Fruit fly (Drosophila melanogaster) whole organism, embryonic: ENCODE results near the gene CG33258.

Source experiments
- Asciz ChIP-seq: fragments of 200-800 bp; sonication (Bioruptor generic); optimal IDR thresholded peaks from 2 replicates; lab custom pipeline; 2017; ENCODE audit warnings: missing biosample characterization, mild to moderate bottlenecking, missing genetic modification characterization, missing genetic modification reagents
- CG1024 ChIP-seq: fragments of 200-800 bp; sonication (Bioruptor generic); IDR thresholded peaks from 2 replicates; pipeline ENCODE4 v1.3.6; 2022; ENCODE audit warnings: missing biosample characterization, missing genetic modification characterization
- CG10565 ChIP-seq: fragments of 200-800 bp; sonication (Bioruptor generic); optimal IDR thresholded peaks from 3 replicates; lab custom pipeline; 2016; ENCODE audit warnings: missing biosample characterization, mild to moderate bottlenecking, missing genetic modification characterization
- CG11696 ChIP-seq: fragments of 200-800 bp; sonication (Bioruptor generic); IDR thresholded peaks from 2 replicates; pipeline ENCODE4 v1.3.6; 2022; ENCODE audit warnings: missing biosample characterization, missing genetic modification characterization
- CG12236 ChIP-seq: fragments of 200-800 bp; sonication (Bioruptor generic); optimal IDR thresholded peaks from 2 replicates; lab custom pipeline; 2016; ENCODE audit warnings: missing biosample characterization, missing genetic modification characterization
- CG12942 ChIP-seq: fragments of 200-800 bp; sonication (Bioruptor generic); optimal IDR thresholded peaks from 3 replicates; lab custom pipeline; 2016; ENCODE audit warnings: missing biosample characterization, missing genetic modification characterization
- CG15269 ChIP-seq: fragments of 200-800 bp; sonication (Bioruptor generic); optimal IDR thresholded peaks from 2 replicates; lab custom pipeline; 2018; ENCODE audit warnings: missing biosample characterization, mild to moderate bottlenecking, missing genetic modification characterization, moderate library complexity
- CG1647 ChIP-seq: fragments of 200-800 bp; sonication (Bioruptor generic); optimal IDR thresholded peaks from 3 replicates; lab custom pipeline; 2016; ENCODE audit warnings: missing biosample characterization, missing genetic modification characterization
- CG17186 ChIP-seq: fragments of 200-800 bp; sonication (Bioruptor generic); optimal IDR thresholded peaks from 3 replicates; lab custom pipeline; 2017; ENCODE audit warnings: missing biosample characterization, missing genetic modification reagents, missing genetic modification characterization
- CG17361 ChIP-seq: fragments of 200-800 bp; sonication (Bioruptor generic); IDR thresholded peaks from 3 replicates; pipeline ENCODE4 v1.3.6; 2022; ENCODE audit warnings: missing biosample characterization, missing genetic modification characterization
- CG2116 ChIP-seq: fragments of 200-800 bp; sonication (Bioruptor generic); optimal IDR thresholded peaks from 3 replicates; lab custom pipeline; 2018; ENCODE audit warnings: missing biosample characterization, mild to moderate bottlenecking, missing genetic modification characterization
- CG2678 ChIP-seq: fragments of 200-800 bp; sonication (Bioruptor generic); optimal IDR thresholded peaks from 3 replicates; lab custom pipeline; 2019; ENCODE audit warnings: missing biosample characterization, mild to moderate bottlenecking, missing genetic modification characterization, moderate library complexity
- CG30403 ChIP-seq: fragments of 200-800 bp; sonication (Bioruptor generic); optimal IDR thresholded peaks from 3 replicates; lab custom pipeline; 2016; ENCODE audit warnings: missing biosample characterization, missing genetic modification characterization
- CG31224 ChIP-seq: fragments of 200-800 bp; sonication (Bioruptor generic); IDR thresholded peaks from 2 replicates; pipeline ENCODE4 v1.3.6; 2022; ENCODE audit warnings: missing biosample characterization, missing genetic modification characterization
- CG32532 ChIP-seq: fragments of 200-800 bp; sonication (Bioruptor generic); IDR thresholded peaks from 2 replicates; pipeline ENCODE4 v1.3.6; 2022; ENCODE audit warnings: missing biosample characterization, missing genetic modification characterization
- CG42726 ChIP-seq: fragments of 200-800 bp; sonication (Bioruptor generic); IDR thresholded peaks from 2 replicates; pipeline ENCODE4 v1.3.6; 2022; ENCODE audit warnings: missing biosample characterization, missing genetic modification characterization; ENCODE audit not compliant: partially characterized antibody
- CG9817 ChIP-seq: fragments of 200-800 bp; sonication (Bioruptor generic); optimal IDR thresholded peaks from 2 replicates; lab custom pipeline; 2018; ENCODE audit warnings: missing biosample characterization, mild to moderate bottlenecking, missing genetic modification characterization, moderate library complexity
- CG9876 ChIP-seq: fragments of 200-800 bp; sonication (Bioruptor generic); optimal IDR thresholded peaks from 2 replicates; lab custom pipeline; 2016; ENCODE audit warnings: missing biosample characterization, missing genetic modification characterization
- Camta ChIP-seq: fragments of 200-800 bp; sonication (Bioruptor generic); optimal IDR thresholded peaks from 2 replicates; lab custom pipeline; 2016; ENCODE audit warnings: missing biosample characterization, missing genetic modification characterization
- Chrac-16 ChIP-seq: fragments of 200-800 bp; sonication (Bioruptor generic); optimal IDR thresholded peaks from 3 replicates; lab custom pipeline; 2016; ENCODE audit warnings: missing biosample characterization, missing genetic modification characterization
- D19A ChIP-seq: fragments of 200-800 bp; optimal IDR thresholded peaks from 3 replicates; lab custom pipeline; 2019; ENCODE audit warnings: missing biosample characterization, mild to moderate bottlenecking, missing genetic modification characterization, moderate library complexity
- Doc2 ChIP-seq: fragments of 200-800 bp; sonication (Bioruptor generic); IDR thresholded peaks from 2 replicates; pipeline ENCODE4 v1.3.6; 2022; ENCODE audit warnings: missing biosample characterization, missing genetic modification characterization
- Elba2 ChIP-seq: fragments of 200-800 bp; sonication (Bioruptor generic); optimal IDR thresholded peaks from 3 replicates; lab custom pipeline; 2016; ENCODE audit warnings: missing biosample characterization, missing genetic modification characterization
- Ets97D ChIP-seq: fragments of 200-800 bp; sonication (Bioruptor generic); optimal IDR thresholded peaks from 3 replicates; lab custom pipeline; 2016; ENCODE audit warnings: missing biosample characterization, missing genetic modification characterization
- Fer3 ChIP-seq: fragments of 200-800 bp; sonication (Bioruptor generic); optimal IDR thresholded peaks from 2 replicates; lab custom pipeline; 2018; ENCODE audit warnings: missing biosample characterization, mild to moderate bottlenecking, missing genetic modification characterization, moderate library complexity
- GATAe ChIP-seq: fragments of 200-800 bp; sonication (Bioruptor generic); conservative IDR thresholded peaks from 2 replicates; pipeline ENCODE4 v1.3.6; 2022; ENCODE audit warnings: missing biosample characterization, missing genetic modification characterization
- Hmx ChIP-seq: fragments of 200-800 bp; sonication (Bioruptor generic); optimal IDR thresholded peaks from 2 replicates; lab custom pipeline; 2016; ENCODE audit warnings: missing biosample characterization, missing genetic modification characterization
- MTF-1 ChIP-seq: fragments of 200-800 bp; sonication (Bioruptor generic); optimal IDR thresholded peaks from 2 replicates; lab custom pipeline; 2018; ENCODE audit warnings: missing biosample characterization, mild to moderate bottlenecking, missing genetic modification characterization, borderline replicate concordance
- Mrtf ChIP-seq: fragments of 200-800 bp; sonication (Bioruptor generic); IDR thresholded peaks from 3 replicates; pipeline ENCODE4 v1.3.6; 2022; ENCODE audit warnings: missing biosample characterization, missing genetic modification characterization
- Nf-YA ChIP-seq: fragments of 200-800 bp; sonication (Bioruptor generic); IDR thresholded peaks from 2 replicates; pipeline ENCODE4 v1.3.6; 2022; ENCODE audit warnings: missing biosample characterization, missing genetic modification characterization
- Taf1 ChIP-seq: fragments of 200-800 bp; sonication (Bioruptor generic); IDR thresholded peaks from 2 replicates; pipeline ENCODE4 v1.3.6; 2022; ENCODE audit warnings: missing biosample characterization, missing genetic modification characterization
- abd-A ChIP-seq: fragments of 200-800 bp; sonication (Bioruptor generic); optimal IDR thresholded peaks from 3 replicates; lab custom pipeline; 2019; ENCODE audit warnings: missing biosample characterization, mild to moderate bottlenecking, missing genetic modification characterization, moderate library complexity
- ash1 ChIP-seq: fragments of 200-800 bp; sonication (Bioruptor generic); optimal IDR thresholded peaks from 2 replicates; lab custom pipeline; 2018; ENCODE audit warnings: missing biosample characterization, mild to moderate bottlenecking, missing genetic modification characterization
- disco-r ChIP-seq: fragments of 200-800 bp; sonication (Bioruptor generic); optimal IDR thresholded peaks from 2 replicates; lab custom pipeline; 2016; ENCODE audit warnings: missing biosample characterization, missing genetic modification characterization
- esg ChIP-seq: fragments of 200-800 bp; sonication (Bioruptor generic); conservative IDR thresholded peaks from 2 replicates; pipeline ENCODE4 v1.3.6; 2022; ENCODE audit warnings: missing biosample characterization, missing genetic modification characterization
- grau ChIP-seq: fragments of 200-800 bp; optimal IDR thresholded peaks from 3 replicates; lab custom pipeline; 2019; ENCODE audit warnings: missing biosample characterization, mild to moderate bottlenecking, missing genetic modification characterization, moderate library complexity
- gt ChIP-seq: fragments of 200-800 bp; sonication (Bioruptor generic); IDR thresholded peaks from 2 replicates; pipeline ENCODE4 v1.3.6; 2022; ENCODE audit warnings: missing biosample characterization, missing genetic modification characterization
- h ChIP-seq: fragments of >200 bp; optimal IDR thresholded peaks from 2 replicates; lab custom pipeline; 2017
- hkb ChIP-seq, 2 experiments: fragments of 200-800 bp in 1 of 2; fragments of >200 bp in 1 of 2; sonication (Bioruptor generic) in 1 of 2; IDR thresholded peaks in 1 of 2; optimal IDR thresholded peaks in 1 of 2; 2 replicates each; pipeline versions ENCODE4 v1.3.6 to Lab custom; 2017 to 2022; ENCODE audit warnings: missing biosample characterization in 1 of 2, missing genetic modification characterization in 1 of 2
- lab ChIP-seq: fragments of 200-800 bp; sonication (Bioruptor generic); optimal IDR thresholded peaks from 3 replicates; lab custom pipeline; 2017; ENCODE audit warnings: missing biosample characterization, missing genetic modification characterization, mild to moderate bottlenecking, moderate library complexity, missing genetic modification reagents
- odd ChIP-seq: fragments of 200-800 bp; sonication (Bioruptor generic); optimal IDR thresholded peaks from 2 replicates; lab custom pipeline; 2017; ENCODE audit warnings: missing biosample characterization, mild to moderate bottlenecking, missing genetic modification characterization
- org-1 ChIP-seq: fragments of 200-800 bp; sonication (Bioruptor generic); optimal IDR thresholded peaks from 2 replicates; lab custom pipeline; 2017; ENCODE audit warnings: missing biosample characterization, missing genetic modification characterization
- pnt ChIP-seq: fragments of 200-800 bp; sonication (Bioruptor generic); optimal IDR thresholded peaks from 3 replicates; lab custom pipeline; 2016; ENCODE audit warnings: missing biosample characterization, missing genetic modification characterization
- psq ChIP-seq: fragments of 200-800 bp; sonication (Bioruptor generic); optimal IDR thresholded peaks from 2 replicates; lab custom pipeline; 2017; ENCODE audit warnings: missing biosample characterization, missing genetic modification characterization
- repo ChIP-seq: fragments of 200-800 bp; sonication (Bioruptor generic); optimal IDR thresholded peaks from 2 replicates; lab custom pipeline; 2016; ENCODE audit warnings: missing biosample characterization, missing genetic modification characterization
- sc ChIP-seq, 3 experiments: fragments of >200 bp in 2 of 3; fragments of 200-800 bp in 1 of 3; sonication (Bioruptor generic) in 1 of 3; optimal IDR thresholded peaks; 2 replicates in 2 of 3; 3 replicates in 1 of 3; lab custom pipeline; 2017; ENCODE audit warnings: mild to moderate bottlenecking in 1 of 3, missing biosample characterization in 1 of 3, missing genetic modification characterization in 1 of 3, missing genetic modification reagents in 1 of 3
- ssp ChIP-seq: fragments of 200-800 bp; sonication (Bioruptor generic); IDR thresholded peaks from 2 replicates; pipeline ENCODE4 v1.3.6; 2022; ENCODE audit warnings: missing biosample characterization, missing genetic modification characterization
- ttk ChIP-seq: fragments of 200-800 bp; sonication (Bioruptor generic); IDR thresholded peaks from 2 replicates; pipeline ENCODE4 v2.1.2; 2022; ENCODE audit warnings: missing biosample characterization, missing genetic modification characterization
- tx ChIP-seq: fragments of 200-800 bp; sonication (Bioruptor generic); optimal IDR thresholded peaks from 2 replicates; lab custom pipeline; 2016; ENCODE audit warnings: missing biosample characterization, missing genetic modification characterization
- zfh2 ChIP-seq: fragments of 200-800 bp; sonication (Bioruptor generic); optimal IDR thresholded peaks from 2 replicates; lab custom pipeline; 2016; ENCODE audit warnings: missing biosample characterization, missing genetic modification characterization

The CG33258 gene

DNA sequence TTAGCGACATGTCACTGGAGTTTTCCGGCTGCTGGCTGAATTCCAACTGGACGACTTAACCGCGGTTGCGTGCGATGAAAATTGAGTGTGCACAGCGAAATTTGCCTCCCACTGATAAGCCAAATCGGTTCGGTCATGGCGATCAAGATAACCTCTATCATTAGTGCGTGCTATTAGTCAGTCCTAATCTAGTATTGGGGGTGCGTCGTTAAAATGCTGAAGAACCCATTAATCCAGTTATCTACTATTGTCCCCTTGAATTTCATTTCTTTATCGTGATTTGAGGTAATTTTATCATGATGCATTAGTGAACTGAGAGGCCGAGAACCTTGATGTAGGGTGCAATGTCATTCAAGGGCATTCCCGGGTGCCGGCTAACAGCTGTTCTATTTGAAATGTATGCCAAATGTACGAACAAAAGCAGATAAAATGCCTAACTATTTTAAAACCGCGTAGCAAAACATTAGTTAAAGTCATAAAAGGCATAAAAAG lies 46.2 kb downstream of the CG33258 start, which contains the start of gene Pgm1 (continued):
- TF ChIP-seq Fer3 (tag; lab: Kevin White, UChicago) (no peak), Mrtf (GFP tag; lab: Robert Waterston, UW) (peak; percentile 78; the same call in 2 of the 3 replicates), MTF-1 (no peak), psq (GFP tag; lab: Kevin White, UChicago) (peak; percentile 68), sc (optimal IDR thresholded peaks at IDR 0.05; lab: Kevin White, UChicago) (no peak), sc (GFP tag; optimal IDR thresholded peaks at IDR 0.05; lab: Kevin White, UChicago) (peak; percentile 50), grau (peak; percentile 80), pnt (GFP tag; lab: Kevin White, UChicago) (peak; percentile 83), disco-r (peak; percentile 90), CG1647 (GFP tag; lab: Kevin White, UChicago) (peak; percentile 61), CG9817 (peak; percentile 80), CG30403 (peak; percentile 85), CG15269 (no peak), ash1 (peak; percentile 11), ssp (GFP tag; lab: Robert Waterston, UW) (no peak; the same call in 1 of the 2 replicates), zfh2 (GFP tag; lab: Kevin White, UChicago) (peak; percentile 90), CG12236 (GFP tag; lab: Kevin White, UChicago) (peak; percentile 81), CG31224 (GFP tag; lab: Robert Waterston, UW) (peak; percentile 67), CG10565 (peak; percentile 10), CG17361 (GFP tag; lab: Robert Waterston, UW) (peak; percentile 71), CG17186 (GFP tag; lab: Kevin White, UChicago) (peak; percentile 46), Asciz (GFP tag; lab: Kevin White, UChicago) (no peak), Hmx (GFP tag; lab: Kevin White, UChicago) (peak; percentile 70), GATAe (GFP tag; lab: Robert Waterston, UW) (peak; percentile 89), CG1024 (peak; percentile 46; the same call in 1 of the 2 replicates), org-1 (GFP tag; lab: Kevin White, UChicago) (peak; percentile 81), hkb (optimal IDR thresholded peaks at IDR 0.05; lab: Kevin White, UChicago) (peak; percentile 59), hkb (GFP tag; IDR thresholded peaks at IDR 0.05; lab: Robert Waterston, UW) (peak; percentile 73), esg (GFP tag; lab: Robert Waterston, UW) (peak; percentile 78), CG12942 (GFP tag; lab: Kevin White, UChicago) (peak; percentile 85), Doc2 (GFP tag; lab: Robert Waterston, UW) (no peak), CG42726 (GFP tag; lab: Robert Waterston, UW) (peak; percentile 42; the same call in 1 of the 2 replicates), Camta (peak; percentile 85), Taf1 (peak; percentile 37; the same call in 1 of the 2 replicates), repo (GFP tag; lab: Kevin White, UChicago) (peak; percentile 89), h (no peak), lab (peak; percentile 87), tx (peak; percentile 88), ttk (GFP tag; lab: Robert Waterston, UW) (peak; percentile 64), gt (GFP tag; lab: Robert Waterston, UW) (no peak), abd-A (tag; lab: Kevin White, UChicago) (no peak), CG32532 (GFP tag; lab: Robert Waterston, UW) (peak; percentile 77), Nf-YA (GFP tag; lab: Robert Waterston, UW) (peak; percentile 54; the same call in 1 of the 2 replicates), Chrac-16 (GFP tag; lab: Kevin White, UChicago) (peak; percentile 81), CG2116 (GFP tag; lab: Kevin White, UChicago) (no peak), CG2678 (tag; lab: Kevin White, UChicago) (peak; percentile 88), D19A (peak; percentile 64), Ets97D (GFP tag; lab: Kevin White, UChicago) (peak; percentile 58), Elba2 (GFP tag; lab: Kevin White, UChicago) (peak; percentile 25), odd (GFP tag; lab: Kevin White, UChicago) (no peak), CG9876 (GFP tag; lab: Kevin White, UChicago) (peak; percentile 87), CG11696 (GFP tag; lab: Robert Waterston, UW) (peak; percentile 56; the same call in 1 of the 2 replicates)
